Worm (Caenorhabditis elegans): ENCODE results near the gene B0244.10.

DNA sequence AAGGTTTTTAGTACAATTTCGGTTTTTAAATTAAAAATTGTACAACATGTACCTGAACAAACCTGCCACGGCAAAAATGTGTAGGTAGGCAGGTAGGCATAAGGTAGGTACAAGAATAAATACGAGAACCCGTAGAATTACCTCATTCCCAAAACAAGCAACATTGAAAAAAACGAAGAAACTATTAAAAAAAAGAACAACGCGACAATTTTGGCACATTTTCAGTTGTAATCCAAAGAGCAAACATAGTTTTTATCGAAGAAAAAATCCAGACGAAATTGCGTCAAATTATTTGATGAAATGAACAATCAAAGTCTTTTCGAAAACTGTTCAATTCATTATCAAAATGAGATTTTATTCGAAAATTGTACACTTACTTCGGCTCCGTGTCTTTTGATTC lies 5.7 kb downstream of the B0244.10 start, which contains the start of gene B0244.16:
- TF ChIP-seq daf-12 (tag; optimal IDR thresholded peaks at IDR 0.05) (no peak), R02D3.7 (tag; optimal IDR thresholded peaks at IDR 0.05) (no peak), snpc-4 (tag; optimal IDR thresholded peaks at IDR 0.05) (no peak), ztf-11 (tag; optimal IDR thresholded peaks at IDR 0.05) (no peak), mdl-1 (tag; optimal IDR thresholded peaks at IDR 0.05) (no peak), unc-62 (GFP tag; optimal IDR thresholded peaks at IDR 0.05) (no peak), ztf-4 (tag; optimal IDR thresholded peaks at IDR 0.05) (no peak), tbx-2 (tag; optimal IDR thresholded peaks at IDR 0.05) (no peak)
